Worm (Caenorhabditis elegans): ENCODE measurements around the gene coel-1.

The coel-1 gene

DNA sequence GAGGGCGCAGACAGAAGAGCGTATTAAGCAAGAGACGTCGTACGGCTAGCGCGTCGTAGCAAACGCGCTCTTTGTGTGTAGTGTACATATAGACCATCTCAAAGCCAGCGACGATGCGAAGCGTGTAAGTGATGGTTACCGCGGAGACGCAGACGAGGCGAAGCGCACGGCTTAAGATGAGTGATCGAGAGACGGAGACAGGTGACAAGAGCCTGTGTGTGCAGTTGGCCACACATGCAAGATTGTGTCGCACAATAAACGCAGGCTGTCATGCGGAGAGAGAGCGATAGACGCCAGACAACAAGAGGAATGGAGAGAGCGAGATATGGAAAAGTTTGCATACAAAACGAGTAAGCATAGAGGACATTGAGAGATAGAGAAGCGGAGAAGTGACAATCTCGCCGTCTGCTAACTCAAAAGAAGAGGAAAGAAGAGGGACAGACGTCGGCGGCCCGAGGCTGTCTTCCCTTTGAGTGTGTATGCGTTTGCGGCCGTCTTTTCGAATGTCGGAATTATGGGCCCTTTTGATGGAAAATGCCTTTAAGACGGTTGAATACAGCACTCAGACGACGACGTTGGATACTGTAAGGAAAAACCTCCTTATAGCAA is 42.6 kb upstream of the coel-1 start (continued):
- TF ChIP-seq nhr-20 (tag; optimal IDR thresholded peaks at IDR 0.05) (peak; percentile 97), efl-3 (GFP tag; optimal IDR thresholded peaks at IDR 0.05) (peak; percentile 50), ama-1 (optimal IDR thresholded peaks at IDR 0.05) (peak; percentile 65), blmp-1 (tag; optimal IDR thresholded peaks at IDR 0.05) (peak; percentile 6), nhr-47 (tag; optimal IDR thresholded peaks at IDR 0.05) (peak; percentile 97), zag-1 (tag; optimal IDR thresholded peaks at IDR 0.05) (no peak), lin-35 (GFP tag; optimal IDR thresholded peaks at IDR 0.05) (peak; percentile 53 to 68), ztf-11 (tag; optimal IDR thresholded peaks at IDR 0.05) (peak in 1 of 2 experiments; percentile 92), sox-4 (tag; optimal IDR thresholded peaks at IDR 0.05) (peak; percentile 94), pqm-1 (tag; optimal IDR thresholded peaks at IDR 0.05) (no peak), swsn-7 (tag; optimal IDR thresholded peaks at IDR 0.05) (peak; percentile 98), unc-86 (tag; optimal IDR thresholded peaks at IDR 0.05) (peak; percentile 98), nhr-84 (tag; optimal IDR thresholded peaks at IDR 0.05) (no peak), ceh-90 (tag; optimal IDR thresholded peaks at IDR 0.05) (peak; percentile 32), sptf-1 (tag; optimal IDR thresholded peaks at IDR 0.05) (no peak), unc-30 (tag; optimal IDR thresholded peaks at IDR 0.05) (no peak), ceh-63 (GFP tag; optimal IDR thresholded peaks at IDR 0.05) (no peak), egl-13 (tag; optimal IDR thresholded peaks at IDR 0.05) (peak; percentile 96), nhr-77 (tag; optimal IDR thresholded peaks at IDR 0.05) (peak; percentile 50), nhr-85 (tag) (peak; percentile 99), dsc-1 (tag; optimal IDR thresholded peaks at IDR 0.05) (peak; percentile 96), hlh-17 (GFP tag; optimal IDR thresholded peaks at IDR 0.05; ENCODE audit: borderline replicate concordance) (no peak), nhr-90 (tag; optimal IDR thresholded peaks at IDR 0.05; ENCODE audit: poor library complexity) (peak; percentile 96), lin-14 (GFP tag; optimal IDR thresholded peaks at IDR 0.05) (peak; percentile 96), elt-2 (tag; optimal IDR thresholded peaks at IDR 0.05) (peak; percentile 88), snpc-4 (tag; optimal IDR thresholded peaks at IDR 0.05) (peak; percentile 18), unc-130 (tag; optimal IDR thresholded peaks at IDR 0.05) (no peak), egl-27 (tag; optimal IDR thresholded peaks at IDR 0.05) (peak in 1 of 2 experiments; percentile 73), tlp-1 (tag; optimal IDR thresholded peaks at IDR 0.05) (no peak), mef-2 (tag; optimal IDR thresholded peaks at IDR 0.05) (peak; percentile 84), pag-3 (tag; optimal IDR thresholded peaks at IDR 0.05; ENCODE audit: borderline replicate concordance, insufficient read depth) (no peak), lin-13 (GFP tag; optimal IDR thresholded peaks at IDR 0.05) (peak; percentile 59), skn-1 (tag; optimal IDR thresholded peaks at IDR 0.05) (no peak), mdl-1 (tag; optimal IDR thresholded peaks at IDR 0.05) (peak in 1 of 2 experiments; percentile 54), ceh-82 (tag; optimal IDR thresholded peaks at IDR 0.05) (peak; percentile 45 to 51 (median 49)), elt-3 (tag; optimal IDR thresholded peaks at IDR 0.05) (peak in 1 of 6 experiments; percentile 43), lin-39 (tag; optimal IDR thresholded peaks at IDR 0.05) (peak; percentile 84), ztf-4 (tag; optimal IDR thresholded peaks at IDR 0.05) (peak; percentile 95), F16B12.6 (tag; optimal IDR thresholded peaks at IDR 0.05) (no peak), pax-3 (tag; optimal IDR thresholded peaks at IDR 0.05) (peak; percentile 86), zip-4 (GFP tag; optimal IDR thresholded peaks at IDR 0.05) (peak; percentile 83), nhr-12 (tag; optimal IDR thresholded peaks at IDR 0.05) (no peak), irx-1 (tag; optimal IDR thresholded peaks at IDR 0.05) (peak; percentile 91), ces-1 (GFP tag; optimal IDR thresholded peaks at IDR 0.05) (no peak), vab-15 (tag; optimal IDR thresholded peaks at IDR 0.05) (peak; percentile 9), hlh-4 (tag; optimal IDR thresholded peaks at IDR 0.05) (no peak), fos-1 (tag; optimal IDR thresholded peaks at IDR 0.05) (peak; percentile 54), tbx-2 (tag; optimal IDR thresholded peaks at IDR 0.05) (peak; percentile 97), unc-98 (GFP tag; IDR thresholded peaks at IDR 0.05) (no peak), C04F5.9 (tag; optimal IDR thresholded peaks at IDR 0.05) (peak; percentile 86), jun-1 (tag; optimal IDR thresholded peaks at IDR 0.05) (peak; percentile 91), fkh-4 (tag; optimal IDR thresholded peaks at IDR 0.05; ENCODE audit: borderline replicate concordance) (peak; percentile 61)
